In genomic region chr3R:7074297-7075114, dm6 we compare ENCODE assay signal across 5 fruit fly cellular contexts.
TF ChIP-seq lines count a peak whose summit lies in the region.

Gene Ufl1 (minus strand): TSS chr3R:7074452.
Gene CG1943 (plus strand): TSS chr3R:7074859.

- peak; percentile 84 to 87 for TF ChIP-seq CTCF in S2 (optimal IDR thresholded peaks at IDR 0.05; lab: Kevin White, UChicago)
- peak; percentile 96 for TF ChIP-seq CTCF in whole organism, embryonic (GFP tag; optimal IDR thresholded peaks at IDR 0.05; lab: Kevin White, UChicago)

TF ChIP-seq in whole organism, adult, 20 proteins besides CTCF, POLR2A, EP300 and RAD21:
- TF ChIP-seq CG5204 (GFP tag; optimal IDR thresholded peaks at IDR 0.05; lab: Kevin White, UChicago) (peak; percentile 17), CG33017 (tag; optimal IDR thresholded peaks at IDR 0.05; lab: Kevin White, UChicago) (no peak), CG11617 (GFP tag; optimal IDR thresholded peaks at IDR 0.05; lab: Kevin White, UChicago) (no peak), cnc (optimal IDR thresholded peaks at IDR 0.05; lab: Kevin White, UChicago) (no peak), CG12768 (GFP tag; optimal IDR thresholded peaks at IDR 0.05; lab: Kevin White, UChicago) (no peak), toe (GFP tag; optimal IDR thresholded peaks at IDR 0.05; lab: Kevin White, UChicago) (no peak), kay (GFP tag; lab: Kevin White, UChicago; ENCODE audit: borderline replicate concordance) (no peak), Clk (GFP tag; optimal IDR thresholded peaks at IDR 0.05; lab: Kevin White, UChicago) (no peak), Hr96 (GFP tag; optimal IDR thresholded peaks at IDR 0.05; lab: Kevin White, UChicago) (peak; percentile 14), Crg-1 (GFP tag; optimal IDR thresholded peaks at IDR 0.05; lab: Kevin White, UChicago) (no peak), cic (GFP tag; optimal IDR thresholded peaks at IDR 0.05; lab: Kevin White, UChicago) (peak; percentile 48), ovo (GFP tag; optimal IDR thresholded peaks at IDR 0.05; lab: Kevin White, UChicago) (peak; percentile 55), CG7101 (tag; optimal IDR thresholded peaks at IDR 0.05; lab: Kevin White, UChicago) (no peak), bab1 (GFP tag; optimal IDR thresholded peaks at IDR 0.05; lab: Kevin White, UChicago) (no peak), CG1620 (GFP tag; optimal IDR thresholded peaks at IDR 0.05; lab: Kevin White, UChicago) (peak; percentile 44), CG14711 (tag; optimal IDR thresholded peaks at IDR 0.05; lab: Kevin White, UChicago) (no peak), Mnt (GFP tag; optimal IDR thresholded peaks at IDR 0.05; lab: Kevin White, UChicago) (peak; percentile 87), CG7045 (GFP tag; optimal IDR thresholded peaks at IDR 0.05; lab: Kevin White, UChicago) (no peak), tj (GFP tag; optimal IDR thresholded peaks at IDR 0.05; lab: Kevin White, UChicago) (peak; percentile 72), pad (GFP tag; optimal IDR thresholded peaks at IDR 0.05; lab: Kevin White, UChicago) (peak; percentile 36)

TF ChIP-seq in whole organism, embryonic, 481 proteins besides CTCF, POLR2A, EP300 and RAD21 (continues in another document):
- TF ChIP-seq CG11695 (GFP tag; IDR thresholded peaks at IDR 0.05; lab: Robert Waterston, UW) (no peak), ems (GFP tag; optimal IDR thresholded peaks at IDR 0.05; lab: Kevin White, UChicago) (no peak), Sry-δ (GFP tag; optimal IDR thresholded peaks at IDR 0.05; lab: Kevin White, UChicago) (peak; percentile 81), CG9932 (GFP tag; IDR thresholded peaks at IDR 0.05; lab: Robert Waterston, UW) (no peak), tll (GFP tag; optimal IDR thresholded peaks at IDR 0.05; lab: Kevin White, UChicago) (no peak), D19A (tag; optimal IDR thresholded peaks at IDR 0.05; lab: Kevin White, UChicago) (no peak), sug (tag; optimal IDR thresholded peaks at IDR 0.05; lab: Kevin White, UChicago) (peak; percentile 43), CG14441 (GFP tag; IDR thresholded peaks at IDR 0.05; lab: Robert Waterston, UW) (no peak), oc (tag; optimal IDR thresholded peaks at IDR 0.05; lab: Kevin White, UChicago) (no peak), CG6683 (GFP tag; optimal IDR thresholded peaks at IDR 0.05; lab: Kevin White, UChicago) (no peak), gfzf (GFP tag; optimal IDR thresholded peaks at IDR 0.05; lab: Kevin White, UChicago) (peak; percentile 95), pnt (GFP tag; optimal IDR thresholded peaks at IDR 0.05; lab: Kevin White, UChicago) (no peak), stc (GFP tag; IDR thresholded peaks at IDR 0.05; lab: Robert Waterston, UW) (no peak), CG15514 (GFP tag; optimal IDR thresholded peaks at IDR 0.05; lab: Kevin White, UChicago) (peak; percentile 49), CG10274 (GFP tag; optimal IDR thresholded peaks at IDR 0.05; lab: Kevin White, UChicago) (no peak), gcm2 (GFP tag; optimal IDR thresholded peaks at IDR 0.05; lab: Kevin White, UChicago) (no peak), onecut (GFP tag; IDR thresholded peaks at IDR 0.05; lab: Robert Waterston, UW) (peak; percentile 90), Nf-YC (tag; optimal IDR thresholded peaks at IDR 0.05; lab: Kevin White, UChicago) (peak; percentile 12), chinmo (GFP tag; IDR thresholded peaks at IDR 0.05; lab: Robert Waterston, UW; ENCODE audit: partially characterized antibody) (no peak), Myb (GFP tag; optimal IDR thresholded peaks at IDR 0.05; lab: Kevin White, UChicago) (peak; percentile 96), Xbp1 (GFP tag; optimal IDR thresholded peaks at IDR 0.05; lab: Kevin White, UChicago) (no peak), CG12659 (GFP tag; optimal IDR thresholded peaks at IDR 0.05; lab: Kevin White, UChicago) (peak; percentile 69), CG7963 (GFP tag; IDR thresholded peaks at IDR 0.05; lab: Robert Waterston, UW; ENCODE audit: partially characterized antibody) (no peak), CG7556 (GFP tag; optimal IDR thresholded peaks at IDR 0.05; lab: Kevin White, UChicago) (no peak), abd-A (tag; optimal IDR thresholded peaks at IDR 0.05; lab: Kevin White, UChicago) (no peak)

TF ChIP-seq in whole organism, prepupa, 60 proteins besides CTCF, POLR2A, EP300 and RAD21 (continues in another document):
- TF ChIP-seq CG1621 (tag; optimal IDR thresholded peaks at IDR 0.05; lab: Kevin White, UChicago) (peak; percentile 44), CG6163 (GFP tag; IDR thresholded peaks at IDR 0.05; lab: Robert Waterston, UW) (no peak), fd59A (GFP tag; optimal IDR thresholded peaks at IDR 0.05; lab: Kevin White, UChicago) (no peak), achi (GFP tag; optimal IDR thresholded peaks at IDR 0.05; lab: Kevin White, UChicago) (peak; percentile 74), CG8632 (GFP tag; optimal IDR thresholded peaks at IDR 0.05; lab: Kevin White, UChicago) (no peak), CG8119 (GFP tag; IDR thresholded peaks at IDR 0.05; lab: Robert Waterston, UW) (no peak), CG6854 (GFP tag; optimal IDR thresholded peaks at IDR 0.05; lab: Kevin White, UChicago) (peak; percentile 46), CG16779 (tag; optimal IDR thresholded peaks at IDR 0.05; lab: Kevin White, UChicago) (peak; percentile 56), svp (GFP tag; lab: Kevin White, UChicago) (peak; percentile 69), fd85E (GFP tag; optimal IDR thresholded peaks at IDR 0.05; lab: Kevin White, UChicago) (no peak), acj6 (GFP tag; optimal IDR thresholded peaks at IDR 0.05; lab: Kevin White, UChicago) (no peak), dac (GFP tag; optimal IDR thresholded peaks at IDR 0.05; lab: Kevin White, UChicago) (no peak), CG3919 (GFP tag; optimal IDR thresholded peaks at IDR 0.05; lab: Kevin White, UChicago) (peak; percentile 35), esn (GFP tag; optimal IDR thresholded peaks at IDR 0.05; lab: Kevin White, UChicago) (peak; percentile 29), Ets96B (tag; optimal IDR thresholded peaks at IDR 0.05; lab: Kevin White, UChicago) (no peak), net (GFP tag; optimal IDR thresholded peaks at IDR 0.05; lab: Kevin White, UChicago) (peak; percentile 37), fkh (GFP tag; optimal IDR thresholded peaks at IDR 0.05; lab: Kevin White, UChicago) (peak; percentile 63), CG6276 (GFP tag; optimal IDR thresholded peaks at IDR 0.05; lab: Kevin White, UChicago) (no peak), Sox14 (GFP tag; optimal IDR thresholded peaks at IDR 0.05; lab: Kevin White, UChicago) (no peak), Lpt (GFP tag; optimal IDR thresholded peaks at IDR 0.05; lab: Kevin White, UChicago) (peak; percentile 19), vri (GFP tag; optimal IDR thresholded peaks at IDR 0.05; lab: Kevin White, UChicago) (peak; percentile 25), CG8319 (GFP tag; optimal IDR thresholded peaks at IDR 0.05; lab: Kevin White, UChicago) (no peak), CG11294 (GFP tag; IDR thresholded peaks at IDR 0.05; lab: Robert Waterston, UW) (no peak), CG31627 (GFP tag; optimal IDR thresholded peaks at IDR 0.05; lab: Kevin White, UChicago) (peak; percentile 21), Eip78C (GFP tag; lab: Kevin White, UChicago) (peak; percentile 60), salr (GFP tag; optimal IDR thresholded peaks at IDR 0.05; lab: Kevin White, UChicago) (no peak), lz (GFP tag; optimal IDR thresholded peaks at IDR 0.05; lab: Kevin White, UChicago) (peak; percentile 26), Eip75B (GFP tag; optimal IDR thresholded peaks at IDR 0.05; lab: Kevin White, UChicago) (peak; percentile 3)

TF ChIP-seq in whole organism, wandering third instar larva, 38 proteins besides CTCF, POLR2A, EP300 and RAD21:
- peak; percentile 40 for TF ChIP-seq Dif (GFP tag; optimal IDR thresholded peaks at IDR 0.05; lab: Kevin White, UChicago; ENCODE audit: partially characterized antibody)
- no peak for TF ChIP-seq Abd-B (GFP tag; optimal IDR thresholded peaks at IDR 0.05; lab: Kevin White, UChicago)
- TF ChIP-seq Dfd (GFP tag; optimal IDR thresholded peaks at IDR 0.05; lab: Kevin White, UChicago), result no peak
- TF ChIP-seq woc (GFP tag; optimal IDR thresholded peaks at IDR 0.05; lab: Kevin White, UChicago), result peak; percentile 35
- TF ChIP-seq h (GFP tag; optimal IDR thresholded peaks at IDR 0.05; lab: Kevin White, UChicago), result peak; percentile 12
- TF ChIP-seq N (GFP tag; optimal IDR thresholded peaks at IDR 0.05; lab: Kevin White, UChicago), result no peak
- peak; percentile 33 for TF ChIP-seq Jra (GFP tag; optimal IDR thresholded peaks at IDR 0.05; lab: Kevin White, UChicago)
- peak; percentile 77 for TF ChIP-seq tai (GFP tag; optimal IDR thresholded peaks at IDR 0.05; lab: Kevin White, UChicago)
- peak; percentile 49 for TF ChIP-seq Myc (optimal IDR thresholded peaks at IDR 0.05; lab: Kevin White, UChicago)
- peak; percentile 20 for TF ChIP-seq rgr (GFP tag; optimal IDR thresholded peaks at IDR 0.05; lab: Kevin White, UChicago)
- TF ChIP-seq sage (GFP tag; optimal IDR thresholded peaks at IDR 0.05; lab: Kevin White, UChicago), result peak; percentile 14
- no peak for TF ChIP-seq usp (GFP tag; optimal IDR thresholded peaks at IDR 0.05; lab: Kevin White, UChicago)
- peak; percentile 38 for TF ChIP-seq Sp1 (GFP tag; optimal IDR thresholded peaks at IDR 0.05; lab: Kevin White, UChicago)
- peak; percentile 3 for TF ChIP-seq br (GFP tag; optimal IDR thresholded peaks at IDR 0.05; lab: Kevin White, UChicago)
- TF ChIP-seq pan (optimal IDR thresholded peaks at IDR 0.05; lab: Kevin White, UChicago), result no peak
- peak; percentile 24 for TF ChIP-seq Hnf4 (GFP tag; optimal IDR thresholded peaks at IDR 0.05; lab: Kevin White, UChicago)
- peak; percentile 68 for TF ChIP-seq brk (GFP tag; optimal IDR thresholded peaks at IDR 0.05; lab: Kevin White, UChicago)
- peak in 1 of 2 experiments; percentile 13 for TF ChIP-seq foxo (GFP tag; optimal IDR thresholded peaks at IDR 0.05; lab: Kevin White, UChicago)
- no peak for TF ChIP-seq Rel (GFP tag; optimal IDR thresholded peaks at IDR 0.05; lab: Kevin White, UChicago)
- TF ChIP-seq Rel (tag; optimal IDR thresholded peaks at IDR 0.05; lab: Kevin White, UChicago), result peak; percentile 8
- TF ChIP-seq fru (GFP tag; optimal IDR thresholded peaks at IDR 0.05; lab: Kevin White, UChicago), result no peak
- TF ChIP-seq HLH106 (tag; optimal IDR thresholded peaks at IDR 0.05; lab: Kevin White, UChicago), result no peak
